Fruit fly (Drosophila melanogaster): ENCODE data around the gene CG42331.

dm6 chr3R:24828234-24828633 is 56.3 kb downstream of the CG42331 start, which contains the start of gene RabX4:
- TF ChIP-seq Ada2b (GFP tag; IDR thresholded peaks at IDR 0.05), result no peak
- TF ChIP-seq Lpt (GFP tag; optimal IDR thresholded peaks at IDR 0.05), result no peak
- no peak for TF ChIP-seq Awh (GFP tag; IDR thresholded peaks at IDR 0.05)
- no peak for TF ChIP-seq Ets65A (GFP tag)
- no peak for TF ChIP-seq Abd-B (GFP tag; optimal IDR thresholded peaks at IDR 0.05)
- TF ChIP-seq HmgD (GFP tag; optimal IDR thresholded peaks at IDR 0.05), result no peak
- TF ChIP-seq dati (GFP tag; IDR thresholded peaks at IDR 0.05), result no peak
- no peak for TF ChIP-seq Ssrp (tag; optimal IDR thresholded peaks at IDR 0.05)
- no peak for TF ChIP-seq pb (GFP tag; optimal IDR thresholded peaks at IDR 0.05)
- TF ChIP-seq CG17186 (GFP tag; optimal IDR thresholded peaks at IDR 0.05), result no peak
- TF ChIP-seq wor (GFP tag; IDR thresholded peaks at IDR 0.05), result no peak
- no peak for TF ChIP-seq luna (GFP tag; optimal IDR thresholded peaks at IDR 0.05)
- TF ChIP-seq CG16779 (GFP tag; IDR thresholded peaks at IDR 0.05), result no peak
- TF ChIP-seq NC2β (GFP tag; optimal IDR thresholded peaks at IDR 0.05), result no peak
